Fruit fly (Drosophila melanogaster) S2 (cell line): ENCODE results near the gene CG32987.

ENCODE experiments used
- CG8478 ChIP-seq: fragments of >200 bp; optimal IDR thresholded peaks from 2 replicates; lab custom pipeline; 2018
- CTCF ChIP-seq, 2 experiments: fragments of >200 bp; optimal IDR thresholded peaks; 2 replicates each; lab custom pipeline; 2018

The CG32987 gene

DNA sequence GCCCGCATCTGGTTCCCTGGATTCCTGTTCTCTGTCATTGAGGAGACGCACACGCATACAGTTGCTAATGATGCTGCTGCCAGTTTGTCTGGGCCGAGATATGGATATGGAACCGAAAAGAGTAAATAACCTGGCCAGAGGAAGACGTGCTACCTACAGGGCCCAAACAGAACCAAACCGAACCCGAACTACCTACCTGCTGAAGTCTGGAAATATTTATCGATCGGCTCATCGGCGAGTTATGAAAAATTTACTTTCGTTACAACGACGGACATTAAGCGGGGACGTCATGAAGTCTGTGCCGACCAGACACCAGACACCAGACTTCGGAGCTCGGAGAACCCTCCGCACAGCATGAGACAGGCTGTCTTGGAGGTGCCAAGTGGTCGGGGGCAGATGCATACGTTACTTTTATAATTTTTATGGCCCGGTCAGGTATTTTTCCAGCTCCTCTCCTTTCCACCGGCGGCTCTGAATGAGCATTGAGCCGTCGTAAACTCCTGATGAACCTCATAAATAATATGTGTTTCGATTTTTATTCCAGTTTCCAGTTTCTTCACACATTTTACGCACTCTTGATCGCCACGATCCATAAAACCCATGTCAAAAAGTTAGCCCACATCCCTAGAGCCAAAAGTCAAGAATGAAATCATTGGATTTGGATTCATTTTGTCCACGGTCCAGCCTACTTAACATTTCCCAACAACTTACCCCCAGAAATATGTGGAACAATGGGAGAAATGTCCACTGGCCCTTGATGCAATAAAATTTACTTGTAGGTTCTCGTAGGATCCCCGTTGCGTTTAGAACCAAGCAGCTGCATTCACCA, 16.7 kb upstream of the CG32987 start:
- no peak for TF ChIP-seq CTCF (optimal IDR thresholded peaks at IDR 0.05; lab: Kevin White, UChicago)
- TF ChIP-seq CG8478 (lab: Kevin White, UChicago) = no peak

DNA sequence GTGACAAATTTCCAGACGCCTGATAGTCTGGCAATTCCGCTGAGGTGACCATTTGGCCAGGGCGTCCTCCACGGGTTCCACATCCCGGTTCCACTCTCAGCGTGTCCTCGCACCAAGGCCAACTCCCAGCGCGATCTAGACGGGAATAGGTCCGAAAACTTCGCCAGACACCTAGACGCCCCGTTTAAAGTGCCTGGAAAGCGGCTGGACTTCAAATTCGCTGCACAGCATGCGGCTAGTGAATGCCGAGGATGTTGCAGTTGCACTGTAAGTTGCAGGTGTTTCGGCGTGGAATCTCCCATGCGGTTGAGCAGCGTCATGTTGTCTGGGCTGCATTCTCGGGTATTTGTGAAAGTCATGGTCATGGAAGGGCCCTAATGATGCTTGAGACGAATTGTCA, 14.4 kb upstream of the CG32987 start:
- TF ChIP-seq CG8478 (lab: Kevin White, UChicago) = no peak
- TF ChIP-seq CTCF (optimal IDR thresholded peaks at IDR 0.05; lab: Kevin White, UChicago) = no peak

DNA sequence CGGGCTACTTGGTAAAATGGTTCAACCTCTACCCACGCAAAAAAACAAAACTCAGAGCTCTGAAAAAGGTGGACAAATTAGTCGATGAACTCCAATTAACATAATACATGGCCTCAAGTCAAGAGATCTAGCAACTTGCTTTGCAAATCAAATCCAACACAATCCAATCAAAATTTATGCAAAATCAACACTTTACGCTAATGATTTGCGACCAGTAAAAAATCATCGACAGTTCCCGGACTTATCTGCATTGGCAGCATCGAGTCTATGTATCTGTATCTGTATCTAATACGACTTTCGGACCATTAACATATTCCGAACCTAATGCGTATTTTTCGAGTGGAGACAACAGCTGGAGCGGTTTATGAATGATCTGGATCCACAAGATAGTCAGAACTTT, 12.6 kb upstream of the CG32987 start:
- TF ChIP-seq CTCF (optimal IDR thresholded peaks at IDR 0.05; lab: Kevin White, UChicago) (no peak), CG8478 (lab: Kevin White, UChicago) (no peak)

DNA sequence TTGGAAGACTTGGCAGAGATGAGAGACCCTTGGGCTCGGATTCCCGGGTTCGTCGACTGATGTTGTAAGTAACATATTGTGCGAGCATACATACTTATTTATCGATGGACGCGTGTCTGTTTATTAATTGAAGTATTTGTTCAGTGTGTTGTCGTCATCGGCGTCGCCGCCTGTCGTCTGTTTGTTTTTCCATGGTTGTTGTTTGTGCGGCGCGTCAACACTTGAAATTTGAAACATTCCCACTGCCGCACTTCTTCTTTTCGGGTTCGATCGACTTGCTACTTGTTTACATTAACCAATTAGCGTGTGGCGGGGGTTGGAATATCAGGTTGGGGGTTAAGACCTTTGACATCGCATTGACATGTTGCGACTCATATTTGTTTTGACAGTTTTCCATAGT, 11.4 kb upstream of the CG32987 start:
- no peak for TF ChIP-seq CTCF (optimal IDR thresholded peaks at IDR 0.05; lab: Kevin White, UChicago)
- no peak for TF ChIP-seq CG8478 (lab: Kevin White, UChicago)

DNA sequence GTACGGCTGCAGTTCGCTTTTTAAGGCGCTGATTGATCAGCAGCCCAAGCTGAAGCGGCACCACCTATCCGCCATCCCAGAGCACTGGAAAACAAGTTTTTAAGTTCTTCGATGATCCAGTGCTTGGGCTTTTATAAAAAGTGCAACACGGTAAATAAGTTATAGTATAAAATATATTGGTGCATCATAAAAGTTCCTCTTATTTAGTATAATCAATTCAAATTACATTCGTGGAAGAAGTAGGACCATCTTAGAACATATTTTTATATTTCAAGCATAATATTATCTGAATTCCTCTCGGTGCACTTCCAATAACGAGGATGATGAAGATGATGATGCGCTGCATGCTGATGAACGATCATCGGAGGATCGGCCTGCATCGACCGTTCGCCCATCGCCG, 8.1 kb upstream of the CG32987 start:
- TF ChIP-seq CG8478 (lab: Kevin White, UChicago) (no peak), CTCF (optimal IDR thresholded peaks at IDR 0.05; lab: Kevin White, UChicago) (no peak)

DNA sequence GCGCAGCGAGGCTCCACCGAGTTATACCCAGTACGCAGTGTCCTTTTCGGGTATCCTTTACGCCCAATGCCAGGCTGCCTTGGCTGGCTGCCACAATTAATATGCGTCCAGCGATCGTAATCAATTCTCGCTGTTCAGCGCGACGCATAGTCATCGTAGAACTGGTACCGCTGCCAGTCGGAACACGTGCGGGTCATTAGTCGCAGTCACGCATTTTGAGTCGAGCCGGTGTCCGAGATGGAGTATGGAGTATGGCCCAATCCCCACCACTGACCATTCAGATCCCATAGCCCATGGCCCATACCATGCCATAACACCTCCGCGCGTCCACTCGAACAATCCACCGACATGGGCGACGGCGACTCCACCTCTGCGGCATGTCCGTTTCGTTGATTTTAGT, 5.9 kb upstream of the CG32987 start:
- TF ChIP-seq CTCF (optimal IDR thresholded peaks at IDR 0.05; lab: Kevin White, UChicago) (no peak), CG8478 (lab: Kevin White, UChicago) (no peak)

DNA sequence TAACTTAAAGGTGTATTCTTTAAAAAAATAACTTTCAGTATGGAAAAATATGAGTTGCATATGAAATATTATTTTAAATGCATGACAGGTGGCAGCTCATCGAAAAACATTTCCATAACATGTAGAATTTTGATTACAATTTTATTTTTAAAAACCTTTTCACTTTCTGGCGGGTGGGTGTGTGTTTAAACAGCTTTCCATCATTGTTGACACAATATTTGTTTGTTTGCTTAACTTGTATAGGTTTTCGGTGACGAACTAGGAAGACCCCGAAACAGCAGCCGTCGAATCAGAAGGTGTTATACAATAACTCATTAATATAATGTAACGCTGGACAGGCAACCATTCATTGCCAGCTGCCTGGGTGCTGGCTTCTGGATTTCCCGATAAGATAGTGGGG, 3.8 kb upstream of the CG32987 start:
- TF ChIP-seq CTCF (optimal IDR thresholded peaks at IDR 0.05; lab: Kevin White, UChicago) (no peak), CG8478 (lab: Kevin White, UChicago) (no peak)

DNA sequence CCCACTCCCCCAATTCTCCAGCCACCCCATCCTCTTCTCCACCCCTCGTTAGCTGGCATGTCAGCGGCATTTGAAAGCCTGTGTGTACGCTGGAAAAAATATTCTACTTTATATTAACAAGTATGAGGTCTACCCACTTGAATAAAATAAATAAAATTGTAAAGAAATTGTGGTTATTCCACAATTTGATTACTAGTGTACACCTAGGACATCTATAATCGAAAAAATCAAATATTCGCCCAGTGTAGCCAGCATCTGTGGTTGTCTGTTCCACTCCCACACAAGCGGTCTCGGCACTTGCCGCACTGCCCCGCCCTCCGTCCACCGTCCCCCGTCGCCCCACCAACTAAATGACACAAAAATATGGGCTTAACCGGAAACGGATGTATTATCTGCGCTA, 2.8 kb upstream of the CG32987 start:
- TF ChIP-seq CG8478 (lab: Kevin White, UChicago) (no peak), CTCF (optimal IDR thresholded peaks at IDR 0.05; lab: Kevin White, UChicago) (no peak)

DNA sequence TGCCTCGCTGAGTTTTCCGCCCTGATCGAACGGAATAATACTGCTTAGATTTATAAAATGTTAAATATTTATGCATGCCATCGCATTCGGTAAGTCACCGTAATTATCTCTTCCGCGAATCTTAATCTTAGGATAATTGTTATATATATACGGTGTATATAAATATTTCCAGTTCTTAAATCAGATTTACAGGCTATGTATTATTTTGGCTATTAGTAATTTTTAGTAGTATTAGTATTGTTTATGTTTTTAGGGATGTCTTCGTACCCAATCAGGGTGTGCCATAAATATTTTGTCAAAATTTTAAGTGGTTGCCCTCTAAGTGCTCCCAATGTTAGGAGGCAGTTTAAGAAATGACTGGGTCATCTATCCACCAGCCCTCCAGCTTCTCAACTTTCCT, 1.1 kb upstream of the CG32987 start, which contains the start of gene CG32986:
TSS of gene CG32986 (plus strand) at position 301 of the 400 bp plus-strand sequence.
- TF ChIP-seq CTCF (optimal IDR thresholded peaks at IDR 0.05; lab: Kevin White, UChicago) = no peak
- no peak for TF ChIP-seq CG8478 (lab: Kevin White, UChicago)

DNA sequence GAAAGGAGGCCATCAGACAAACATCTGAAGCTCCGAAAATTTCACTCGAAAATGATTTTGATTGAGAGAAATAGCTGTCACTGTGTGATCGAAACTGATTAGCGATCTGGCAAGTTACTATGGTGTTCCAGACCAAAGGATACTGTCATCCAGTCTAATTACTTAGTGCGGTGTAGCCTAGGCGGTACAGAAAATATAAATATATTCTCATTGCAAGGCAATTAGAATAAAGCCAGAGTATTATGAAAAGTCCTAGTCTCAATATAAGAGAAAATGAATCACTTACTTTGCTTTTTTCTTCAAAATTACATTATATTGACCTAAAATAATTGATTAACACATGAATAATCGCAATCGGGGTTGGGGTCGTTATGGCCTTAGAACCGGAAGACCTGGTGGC, 953 bp downstream of the CG32987 start, which contains the start of gene CG32988:
TSS of gene CG32988 (plus strand) at position 301 of the 400 bp plus-strand sequence.
- TF ChIP-seq CG8478 (lab: Kevin White, UChicago) (no peak), CTCF (optimal IDR thresholded peaks at IDR 0.05; lab: Kevin White, UChicago) (no peak)

- TF ChIP-seq CG8478 (lab: Kevin White, UChicago) = no peak
- TF ChIP-seq CTCF (optimal IDR thresholded peaks at IDR 0.05; lab: Kevin White, UChicago) = no peak
Measured at dm6 chr2L:8865550-8865949, 1.9 kb downstream of the CG32987 start, which contains the start of gene CG32983. TSS of gene CG32983 (plus strand) at chr2L:8865850.

- no peak for TF ChIP-seq CG8478 (lab: Kevin White, UChicago)
- no peak for TF ChIP-seq CTCF (optimal IDR thresholded peaks at IDR 0.05; lab: Kevin White, UChicago)
Measured at dm6 chr2L:8866467-8866866, 2.9 kb downstream of the CG32987 start, which contains the start of gene CG9483. TSS of gene CG9483 (plus strand) at chr2L:8866767.

dm6 chr2L:8871677-8872076, 8.1 kb downstream of the CG32987 start:
- no peak for TF ChIP-seq CG8478 (lab: Kevin White, UChicago)
- no peak for TF ChIP-seq CTCF (optimal IDR thresholded peaks at IDR 0.05; lab: Kevin White, UChicago)

dm6 chr2L:8875835-8876234, 12.2 kb downstream of the CG32987 start:
- TF ChIP-seq CTCF (optimal IDR thresholded peaks at IDR 0.05; lab: Kevin White, UChicago) (no peak), CG8478 (lab: Kevin White, UChicago) (no peak)

dm6 chr2L:8879241-8879931, 15.8 kb downstream of the CG32987 start:
- no peak for TF ChIP-seq CG8478 (lab: Kevin White, UChicago)
- TF ChIP-seq CTCF (optimal IDR thresholded peaks at IDR 0.05; lab: Kevin White, UChicago) = no peak
